Worm (Caenorhabditis elegans) whole organism, L2 larva: Measurements from ENCODE around the gene pbs-3.

Source experiments
- C34F6.9 ChIP-seq: fragments of 150-350 bp; optimal IDR thresholded peaks from 2 replicates; lab custom pipeline; 2014; ENCODE audit warnings: missing biosample characterization, missing genetic modification characterization
- R02D3.7 ChIP-seq: fragments of 150-350 bp; optimal IDR thresholded peaks from 2 replicates; lab custom pipeline; 2014; ENCODE audit warnings: missing biosample characterization, missing genetic modification characterization
- Y55F3AM.14 ChIP-seq: fragments of 200-800 bp; sonication (Bioruptor generic); optimal IDR thresholded peaks from 2 replicates; lab custom pipeline; 2018; ENCODE audit warnings: mild to moderate bottlenecking, missing genetic modification characterization, missing compliant biosample characterization
- ZK546.5 ChIP-seq: sonication (generic microtip); optimal IDR thresholded peaks from 2 replicates; lab custom pipeline; 2017; ENCODE audit warnings: missing biosample characterization, missing genetic modification characterization
- alr-1 ChIP-seq: fragments of 150-350 bp; optimal IDR thresholded peaks from 2 replicates; lab custom pipeline; 2014; ENCODE audit warnings: missing biosample characterization, missing genetic modification characterization
- aly-2 ChIP-seq: fragments of 150-350 bp; optimal IDR thresholded peaks from 2 replicates; lab custom pipeline; 2014; ENCODE audit warnings: missing biosample characterization, missing genetic modification characterization
- ama-1 ChIP-seq: fragments of 150-350 bp; optimal IDR thresholded peaks from 2 replicates; lab custom pipeline; 2018; ENCODE audit warnings: inconsistent platforms
- blmp-1 ChIP-seq: sonication (generic microtip); optimal IDR thresholded peaks from 2 replicates; lab custom pipeline; 2017; ENCODE audit warnings: missing genetic modification characterization, mild to moderate bottlenecking, missing compliant biosample characterization, antibody characterized with exemption, moderate library complexity; ENCODE audit not compliant: insufficient read depth
- crh-2 ChIP-seq: sonication (generic microtip); optimal IDR thresholded peaks from 2 replicates; lab custom pipeline; 2017; ENCODE audit warnings: missing biosample characterization, missing genetic modification characterization
- dmd-4 ChIP-seq: sonication (generic microtip); optimal IDR thresholded peaks from 2 replicates; lab custom pipeline; 2017; ENCODE audit warnings: missing biosample characterization, missing genetic modification characterization
- egl-27 ChIP-seq: sonication (generic microtip); optimal IDR thresholded peaks from 3 replicates; lab custom pipeline; 2017; ENCODE audit warnings: missing biosample characterization, missing genetic modification reagents, missing genetic modification characterization
- elt-1 ChIP-seq: fragments of 150-350 bp; optimal IDR thresholded peaks from 2 replicates; lab custom pipeline; 2014; ENCODE audit warnings: missing biosample characterization, missing genetic modification characterization
- elt-3 ChIP-seq: sonication (generic microtip); optimal IDR thresholded peaks from 2 replicates; lab custom pipeline; 2017; ENCODE audit warnings: missing biosample characterization, missing genetic modification characterization
- fos-1 ChIP-seq: fragments of 150-350 bp; optimal IDR thresholded peaks from 2 replicates; lab custom pipeline; 2014; ENCODE audit warnings: missing biosample characterization, missing genetic modification characterization
- lin-11 ChIP-seq: fragments of 150-350 bp; sonication (generic microtip); optimal IDR thresholded peaks from 2 replicates; lab custom pipeline; 2014; ENCODE audit warnings: missing biosample characterization, missing genetic modification characterization, inconsistent platforms, mixed read lengths
- lin-13 ChIP-seq: fragments of 150-350 bp; optimal IDR thresholded peaks from 2 replicates; lab custom pipeline; 2014; ENCODE audit warnings: missing biosample characterization, missing genetic modification reagents, missing genetic modification characterization
- lsy-2 ChIP-seq, 2 experiments: fragments of 150-350 bp in 1 of 2; sonication (generic microtip) in 1 of 2; optimal IDR thresholded peaks; 2 replicates each; lab custom pipeline; 2014 to 2017; ENCODE audit warnings: missing biosample characterization in 2 of 2, missing genetic modification characterization in 2 of 2
- nhr-10 ChIP-seq: sonication (generic microtip); optimal IDR thresholded peaks from 2 replicates; lab custom pipeline; 2017; ENCODE audit warnings: missing biosample characterization, missing genetic modification characterization
- nhr-11 ChIP-seq: fragments of 150-350 bp; optimal IDR thresholded peaks from 2 replicates; lab custom pipeline; 2014; ENCODE audit warnings: missing biosample characterization, missing genetic modification characterization
- nhr-12 ChIP-seq: fragments of 150-350 bp; optimal IDR thresholded peaks from 2 replicates; lab custom pipeline; 2014; ENCODE audit warnings: missing biosample characterization, missing genetic modification characterization
- nhr-129 ChIP-seq: fragments of 150-350 bp; optimal IDR thresholded peaks from 2 replicates; lab custom pipeline; 2014; ENCODE audit warnings: missing biosample characterization, missing genetic modification characterization
- nhr-23 ChIP-seq: fragments of 150-350 bp; optimal IDR thresholded peaks from 2 replicates; lab custom pipeline; 2014; ENCODE audit warnings: missing biosample characterization, missing genetic modification reagents, missing genetic modification characterization
- nhr-237 ChIP-seq: fragments of 150-350 bp; optimal IDR thresholded peaks from 2 replicates; lab custom pipeline; 2014; ENCODE audit warnings: missing biosample characterization, missing genetic modification characterization
- nhr-25 ChIP-seq: fragments of 150-350 bp; sonication (generic microtip); optimal IDR thresholded peaks from 3 replicates; lab custom pipeline; 2014; ENCODE audit warnings: missing biosample characterization, missing genetic modification characterization
- nhr-6 ChIP-seq: fragments of 150-350 bp; optimal IDR thresholded peaks from 2 replicates; lab custom pipeline; 2014; ENCODE audit warnings: missing biosample characterization, missing genetic modification characterization
- sem-4 ChIP-seq: fragments of 150-350 bp; optimal IDR thresholded peaks from 2 replicates; lab custom pipeline; 2014; ENCODE audit warnings: missing biosample characterization, missing genetic modification reagents, missing genetic modification characterization
- skn-1 ChIP-seq: sonication (generic microtip); optimal IDR thresholded peaks from 2 replicates; lab custom pipeline; 2017; ENCODE audit warnings: missing biosample characterization, missing genetic modification characterization
- sma-3 ChIP-seq: sonication (generic microtip); optimal IDR thresholded peaks from 2 replicates; lab custom pipeline; 2016; ENCODE audit warnings: missing genetic modification reagents, missing genetic modification characterization, missing compliant biosample characterization
- unc-39 ChIP-seq: fragments of 150-350 bp; optimal IDR thresholded peaks from 2 replicates; lab custom pipeline; 2014; ENCODE audit warnings: missing biosample characterization, missing genetic modification characterization
- unc-55 ChIP-seq: fragments of 150-350 bp; sonication (generic microtip); optimal IDR thresholded peaks from 3 replicates; lab custom pipeline; 2014; ENCODE audit warnings: missing biosample characterization, missing genetic modification reagents, missing genetic modification characterization
- unc-62 ChIP-seq: fragments of 150-350 bp; optimal IDR thresholded peaks from 2 replicates; lab custom pipeline; 2014; ENCODE audit warnings: missing biosample characterization, missing genetic modification reagents, missing genetic modification characterization
- ztf-1 ChIP-seq: fragments of 200-800 bp; sonication (Bioruptor generic); conservative IDR thresholded peaks from 2 replicates; pipeline ENCODE4 v1.3.6; 2022; ENCODE audit warnings: missing genetic modification characterization, missing compliant biosample characterization
- ztf-11 ChIP-seq: sonication (generic microtip); optimal IDR thresholded peaks from 2 replicates; lab custom pipeline; 2017; ENCODE audit warnings: missing biosample characterization, missing genetic modification characterization

The pbs-3 gene

DNA sequence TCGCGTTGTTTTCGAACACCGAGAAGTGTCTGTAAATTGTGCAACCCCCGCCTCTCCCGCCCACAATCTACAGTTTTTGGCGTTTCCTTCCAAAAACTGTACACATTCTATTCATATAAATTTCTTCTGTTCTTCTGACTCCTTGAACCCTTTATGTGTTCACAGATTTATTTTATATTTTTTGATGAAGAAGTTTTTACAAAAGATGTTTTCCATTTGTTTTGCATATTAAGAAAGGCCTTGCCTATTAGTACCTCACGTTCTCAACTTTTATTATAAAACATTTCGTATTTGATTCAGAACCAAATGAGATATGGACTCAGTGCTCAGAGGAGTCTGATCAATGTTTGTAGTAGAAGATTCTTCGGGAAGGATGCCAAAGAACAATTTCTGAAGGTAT is 1.9 kb downstream of the pbs-3 start, which contains the start of gene ndx-3:
Gene ndx-3 (plus strand): TSS at position 301 of the 400 bp plus-strand sequence.
- TF ChIP-seq nhr-129 (no peak), unc-39 (no peak), skn-1 (tag; lab: Kevin White, UChicago) (no peak), dmd-4 (tag; lab: Kevin White, UChicago) (no peak), R02D3.7 (tag; lab: Kevin White, UChicago) (no peak), egl-27 (no peak), crh-2 (tag; lab: Kevin White, UChicago) (no peak), lin-11 (no peak), nhr-25 (tag; lab: Kevin White, UChicago) (no peak), sma-3 (GFP tag; lab: Kevin White, UChicago) (no peak), nhr-12 (tag; lab: Kevin White, UChicago) (no peak), ZK546.5 (tag; lab: Kevin White, UChicago) (no peak), nhr-23 (no peak), blmp-1 (no peak), ztf-1 (GFP tag; lab: Robert Waterston, UW) (no peak)
- TF ChIP-seq, all 48 proteins: peak for 0

DNA sequence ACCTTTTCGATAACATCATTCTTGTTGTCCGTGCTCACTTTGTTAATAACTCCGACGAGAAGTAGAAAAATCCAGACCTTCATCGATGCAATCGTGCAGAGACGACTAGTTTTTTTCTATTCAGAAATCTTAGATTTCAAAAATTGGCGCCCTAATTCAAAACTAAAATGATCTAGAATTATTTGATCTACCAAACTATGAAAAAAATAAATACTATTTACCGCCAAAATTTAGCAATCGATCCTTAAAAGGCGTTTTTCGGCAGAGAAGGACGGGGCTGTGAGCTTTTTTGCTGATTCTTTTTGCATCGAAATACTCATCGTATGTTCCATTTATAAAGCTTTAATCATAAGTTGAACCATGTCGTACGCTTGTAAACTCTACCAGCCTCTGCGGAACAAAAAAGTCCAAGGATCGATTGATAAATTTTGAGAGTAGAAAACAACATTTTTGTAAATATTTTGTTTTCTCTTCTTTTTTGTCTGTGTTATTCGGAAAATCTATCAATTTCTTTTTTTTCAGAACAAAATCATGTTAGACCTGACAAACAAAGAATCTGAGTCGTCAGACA is 5.8 kb downstream of the pbs-3 start, which contains the start of the genes try-1 and zyg-12:
Gene try-1 (minus strand): TSS at position 148 of the 571 bp plus-strand sequence.
Gene zyg-12 (plus strand): TSS at position 521 of the 571 bp plus-strand sequence.
- TF ChIP-seq nhr-10 (tag; lab: Kevin White, UChicago) (no peak), nhr-237 (tag; lab: Kevin White, UChicago) (no peak), unc-62 (GFP tag; lab: Kevin White, UChicago) (no peak), nhr-12 (tag; lab: Kevin White, UChicago) (no peak), fos-1 (tag; lab: Kevin White, UChicago) (no peak), sem-4 (no peak), aly-2 (no peak), blmp-1 (no peak)

DNA sequence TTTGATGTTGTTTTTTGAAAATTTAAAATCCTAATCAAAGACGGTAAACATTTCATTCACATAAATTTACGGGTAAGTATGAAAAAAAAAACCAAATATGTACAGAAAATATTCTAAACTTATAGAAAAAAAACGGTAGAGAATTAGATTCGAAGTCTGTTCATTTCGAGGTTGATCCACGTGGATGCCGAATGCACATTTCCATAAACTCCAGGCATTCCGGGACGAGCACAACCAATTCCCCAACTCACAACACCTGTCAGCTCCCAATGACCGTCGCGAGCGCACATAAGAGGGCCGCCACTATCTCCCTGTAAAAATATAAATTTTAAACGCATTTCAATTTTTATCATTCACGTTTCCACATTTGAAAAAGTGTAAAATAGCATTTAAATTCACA is 7.1 kb downstream of the pbs-3 start:
- TF ChIP-seq nhr-11 (tag; lab: Kevin White, UChicago) (no peak), nhr-12 (tag; lab: Kevin White, UChicago) (no peak), unc-55 (GFP tag; lab: Kevin White, UChicago) (no peak), ama-1 (lab: Kevin White, UChicago) (no peak)

DNA sequence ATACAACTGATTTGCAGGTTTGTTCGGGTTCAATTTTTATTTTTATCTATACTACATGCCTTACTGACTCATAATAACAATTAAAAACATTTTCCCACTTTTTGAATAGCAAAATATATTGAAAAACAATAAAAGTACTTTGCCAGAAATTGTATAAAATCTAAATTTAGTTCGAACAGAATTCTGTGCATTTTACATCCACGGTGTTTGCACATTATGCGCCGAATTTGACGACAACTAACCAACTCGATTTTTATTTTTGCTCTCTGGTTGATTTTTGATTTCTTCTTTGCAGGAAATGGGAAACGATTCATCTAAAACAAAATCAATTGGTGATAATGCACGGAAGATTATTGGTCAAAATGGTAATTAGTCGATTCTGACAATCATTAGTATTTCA is 8.5 kb downstream of the pbs-3 start:
- TF ChIP-seq ztf-11 (tag; lab: Kevin White, UChicago) (no peak), lin-13 (GFP tag; lab: Kevin White, UChicago) (peak; percentile 42), unc-62 (GFP tag; lab: Kevin White, UChicago) (no peak), lsy-2 (tag; optimal IDR thresholded peaks at IDR 0.05; lab: Kevin White, UChicago) (peak in 1 of 2 experiments; percentile 13), nhr-129 (peak; percentile 18), Y55F3AM.14 (GFP tag; lab: Kevin White, UChicago) (no peak), unc-55 (GFP tag; lab: Kevin White, UChicago) (peak; percentile 31), dmd-4 (tag; lab: Kevin White, UChicago) (no peak), sma-3 (GFP tag; lab: Kevin White, UChicago) (no peak), crh-2 (tag; lab: Kevin White, UChicago) (peak; percentile 25), C34F6.9 (tag; lab: Kevin White, UChicago) (peak; percentile 19)

DNA sequence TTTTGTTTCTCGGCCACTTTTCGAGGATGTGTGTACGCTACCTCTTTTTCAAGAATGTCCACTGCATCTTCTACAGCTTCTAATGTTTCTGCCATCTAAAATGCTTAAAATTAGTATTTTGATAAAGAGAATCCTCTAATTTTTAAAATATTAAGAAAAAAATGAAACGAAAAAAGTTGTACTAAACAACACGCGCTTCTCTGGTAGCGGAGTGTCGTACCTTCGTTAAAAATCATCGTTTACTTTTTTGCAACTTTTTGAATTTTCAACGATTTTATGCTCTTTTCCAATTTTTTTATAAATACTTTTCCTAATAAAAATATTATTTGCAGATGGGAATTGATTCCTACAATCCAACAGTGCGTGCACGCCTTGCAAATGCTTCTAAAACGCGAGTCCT is 9.5 kb downstream of the pbs-3 start, which contains the start of the genes gldi-11 and ZK546.2:
Gene gldi-11 (minus strand): TSS at position 95 of the 400 bp plus-strand sequence.
Gene ZK546.2 (plus strand): TSS at position 333 of the 400 bp plus-strand sequence.
- TF ChIP-seq elt-1 (tag; lab: Kevin White, UChicago) (no peak), ama-1 (lab: Kevin White, UChicago) (peak; percentile 49), alr-1 (tag; lab: Kevin White, UChicago) (no peak), C34F6.9 (tag; lab: Kevin White, UChicago) (peak; percentile 39), unc-55 (GFP tag; lab: Kevin White, UChicago) (peak; percentile 27), lsy-2 (tag; optimal IDR thresholded peaks at IDR 0.05; lab: Kevin White, UChicago) (peak in 1 of 2 experiments; percentile 29)

DNA sequence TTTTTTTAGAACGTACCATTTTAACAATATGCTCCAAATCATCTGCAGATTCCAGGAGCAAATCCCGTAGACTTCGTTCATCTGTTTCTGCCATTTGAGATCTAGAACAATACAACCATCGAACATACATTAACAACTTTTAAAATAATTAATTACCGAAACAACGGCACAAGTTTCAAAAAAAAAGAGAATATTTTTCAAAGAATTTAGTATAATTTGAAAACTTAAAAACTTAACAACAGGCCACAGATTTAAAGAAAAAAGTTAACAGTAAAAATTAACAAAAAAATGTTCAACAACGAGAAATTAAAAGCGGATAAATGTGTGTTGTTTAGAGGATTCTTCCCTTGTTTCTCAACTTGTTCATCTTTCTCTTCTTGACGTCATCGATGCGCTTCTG is 11.4 kb downstream of the pbs-3 start, which contains the start of gene mdt-4:
Gene mdt-4 (minus strand): TSS at position 101 of the 400 bp plus-strand sequence.
- TF ChIP-seq C34F6.9 (tag; lab: Kevin White, UChicago) (no peak), ztf-1 (GFP tag; lab: Robert Waterston, UW) (no peak), lsy-2 (tag; optimal IDR thresholded peaks at IDR 0.05; lab: Kevin White, UChicago) (no peak), elt-1 (tag; lab: Kevin White, UChicago) (no peak), sma-3 (GFP tag; lab: Kevin White, UChicago) (no peak), fos-1 (tag; lab: Kevin White, UChicago) (no peak), nhr-23 (no peak), nhr-6 (tag; lab: Kevin White, UChicago) (no peak), nhr-10 (tag; lab: Kevin White, UChicago) (no peak), aly-2 (no peak), egl-27 (no peak), elt-3 (tag; lab: Kevin White, UChicago) (no peak), nhr-129 (no peak)
